Fruit fly (Drosophila melanogaster) whole organism, prepupa: ENCODE measurements around the gene Vps2.

Experiments
- Blimp-1 ChIP-seq: fragments of 200-800 bp; sonication (Bioruptor generic); optimal IDR thresholded peaks from 3 replicates; lab custom pipeline; 2017; ENCODE audit warnings: missing biosample characterization, missing genetic modification characterization, mild to moderate bottlenecking, moderate library complexity, missing genetic modification reagents
- CG10631 ChIP-seq: fragments of 200-800 bp; sonication (Bioruptor generic); optimal IDR thresholded peaks from 2 replicates; lab custom pipeline; 2016; ENCODE audit warnings: missing biosample characterization, missing genetic modification characterization
- CG10669 ChIP-seq: fragments of 200-800 bp; sonication (Bioruptor generic); optimal IDR thresholded peaks from 3 replicates; lab custom pipeline; 2018; ENCODE audit warnings: missing biosample characterization, mild to moderate bottlenecking, missing genetic modification characterization, moderate library complexity
- CG11762 ChIP-seq: fragments of 200-800 bp; sonication (Bioruptor generic); optimal IDR thresholded peaks from 3 replicates; lab custom pipeline; 2016; ENCODE audit warnings: missing biosample characterization, missing genetic modification characterization; ENCODE audit not compliant: insufficient read depth
- CG1621 ChIP-seq: fragments of 200-800 bp; sonication (Bioruptor generic); optimal IDR thresholded peaks from 3 replicates; lab custom pipeline; 2018; ENCODE audit warnings: missing biosample characterization, mild to moderate bottlenecking, missing genetic modification characterization
- CG16779 ChIP-seq: fragments of 200-800 bp; sonication (Bioruptor generic); optimal IDR thresholded peaks from 3 replicates; lab custom pipeline; 2017; ENCODE audit warnings: missing biosample characterization, mild to moderate bottlenecking, missing genetic modification characterization
- CG31627 ChIP-seq: fragments of 200-800 bp; sonication (Bioruptor generic); optimal IDR thresholded peaks from 3 replicates; lab custom pipeline; 2016; ENCODE audit warnings: missing biosample characterization, missing genetic modification characterization
- CG32006 ChIP-seq: fragments of 200-800 bp; sonication (Bioruptor generic); optimal IDR thresholded peaks from 3 replicates; lab custom pipeline; 2017; ENCODE audit warnings: missing biosample characterization, mild to moderate bottlenecking, missing genetic modification characterization
- CG34406 ChIP-seq: fragments of 200-800 bp; sonication (Bioruptor generic); optimal IDR thresholded peaks from 3 replicates; lab custom pipeline; 2016; ENCODE audit warnings: missing biosample characterization, missing genetic modification characterization
- CG3919 ChIP-seq: fragments of 200-800 bp; sonication (Bioruptor generic); optimal IDR thresholded peaks from 3 replicates; lab custom pipeline; 2016; ENCODE audit warnings: missing biosample characterization, missing genetic modification characterization
- CG4318 ChIP-seq: fragments of 200-800 bp; sonication (Bioruptor generic); optimal IDR thresholded peaks from 3 replicates; lab custom pipeline; 2017; ENCODE audit warnings: missing biosample characterization, mild to moderate bottlenecking, missing genetic modification characterization
- CG6163 ChIP-seq: fragments of 200-800 bp; sonication (Bioruptor generic); IDR thresholded peaks from 3 replicates; pipeline ENCODE4 v1.3.6; 2022; ENCODE audit warnings: missing biosample characterization, missing genetic modification characterization
- CG6276 ChIP-seq: fragments of 200-800 bp; sonication (Bioruptor generic); optimal IDR thresholded peaks from 2 replicates; lab custom pipeline; 2017; ENCODE audit warnings: missing biosample characterization, mild to moderate bottlenecking, missing genetic modification characterization
- CG6792 ChIP-seq: fragments of 200-800 bp; sonication (Bioruptor generic); optimal IDR thresholded peaks from 3 replicates; lab custom pipeline; 2016; ENCODE audit warnings: missing biosample characterization, missing genetic modification characterization
- CG6854 ChIP-seq: fragments of 200-800 bp; sonication (Bioruptor generic); optimal IDR thresholded peaks from 2 replicates; lab custom pipeline; 2017; ENCODE audit warnings: missing biosample characterization, mild to moderate bottlenecking, missing genetic modification characterization
- CG7368 ChIP-seq: fragments of 200-800 bp; sonication (Bioruptor generic); optimal IDR thresholded peaks from 3 replicates; lab custom pipeline; 2016; ENCODE audit warnings: missing biosample characterization, missing genetic modification characterization
- CG8632 ChIP-seq: fragments of 200-800 bp; sonication (Bioruptor generic); optimal IDR thresholded peaks from 3 replicates; lab custom pipeline; 2016; ENCODE audit warnings: missing biosample characterization, missing genetic modification characterization
- CG9139 ChIP-seq: fragments of 200-800 bp; sonication (Bioruptor generic); optimal IDR thresholded peaks from 3 replicates; lab custom pipeline; 2017; ENCODE audit warnings: missing biosample characterization, mild to moderate bottlenecking, missing genetic modification characterization
- Ets21C ChIP-seq: fragments of 200-800 bp; sonication (Bioruptor generic); optimal IDR thresholded peaks from 3 replicates; lab custom pipeline; 2016; ENCODE audit warnings: missing biosample characterization, missing genetic modification characterization
- Hr38 ChIP-seq: sonication (Bioruptor generic); optimal IDR thresholded peaks from 2 replicates; lab custom pipeline; 2016; ENCODE audit warnings: missing biosample characterization, missing genetic modification characterization
- Hr4 ChIP-seq: fragments of 200-800 bp; sonication (Bioruptor generic); optimal IDR thresholded peaks from 3 replicates; lab custom pipeline; 2016; ENCODE audit warnings: missing biosample characterization, missing genetic modification characterization
- Lpt ChIP-seq: fragments of 200-800 bp; sonication (Bioruptor generic); optimal IDR thresholded peaks from 3 replicates; lab custom pipeline; 2016; ENCODE audit warnings: missing biosample characterization, missing genetic modification characterization
- Met ChIP-seq: fragments of 200-800 bp; sonication (Bioruptor generic); optimal IDR thresholded peaks from 3 replicates; lab custom pipeline; 2016; ENCODE audit warnings: missing biosample characterization, missing genetic modification characterization
- OdsH ChIP-seq: fragments of 200-800 bp; sonication (Bioruptor generic); optimal IDR thresholded peaks from 3 replicates; lab custom pipeline; 2016; ENCODE audit warnings: missing biosample characterization, missing genetic modification characterization
- Sox102F ChIP-seq: fragments of 200-800 bp; sonication (Bioruptor generic); optimal IDR thresholded peaks from 2 replicates; lab custom pipeline; 2016; ENCODE audit warnings: missing biosample characterization, mild to moderate bottlenecking, missing genetic modification characterization
- Sox15 ChIP-seq: fragments of 200-800 bp; sonication (Bioruptor generic); optimal IDR thresholded peaks from 3 replicates; lab custom pipeline; 2016; ENCODE audit warnings: missing biosample characterization, missing genetic modification characterization
- achi ChIP-seq: fragments of 200-800 bp; sonication (Bioruptor generic); optimal IDR thresholded peaks from 3 replicates; lab custom pipeline; 2016; ENCODE audit warnings: missing biosample characterization, missing genetic modification characterization
- esn ChIP-seq: fragments of 200-800 bp; sonication (Bioruptor generic); optimal IDR thresholded peaks from 2 replicates; lab custom pipeline; 2016; ENCODE audit warnings: missing biosample characterization, mild to moderate bottlenecking, missing genetic modification characterization, moderate library complexity
- fd59A ChIP-seq: fragments of 200-800 bp; sonication (Bioruptor generic); optimal IDR thresholded peaks from 2 replicates; lab custom pipeline; 2017; ENCODE audit warnings: missing biosample characterization, mild to moderate bottlenecking, missing genetic modification characterization, missing genetic modification reagents
- fd85E ChIP-seq: fragments of 200-800 bp; sonication (Bioruptor generic); optimal IDR thresholded peaks from 3 replicates; lab custom pipeline; 2016; ENCODE audit warnings: missing biosample characterization, missing genetic modification characterization
- fkh ChIP-seq: fragments of 200-800 bp; sonication (Bioruptor generic); optimal IDR thresholded peaks from 3 replicates; lab custom pipeline; 2017; ENCODE audit warnings: missing biosample characterization, mild to moderate bottlenecking, missing genetic modification characterization, moderate library complexity
- spab ChIP-seq: fragments of 200-800 bp; sonication (Bioruptor generic); optimal IDR thresholded peaks from 2 replicates; lab custom pipeline; 2017; ENCODE audit warnings: missing biosample characterization, mild to moderate bottlenecking, missing genetic modification characterization, missing genetic modification reagents
- svp ChIP-seq: fragments of 200-800 bp; sonication (Bioruptor generic); peaks from one replicate; lab custom pipeline; 2016; ENCODE audit warnings: missing biosample characterization, missing genetic modification characterization
- topi ChIP-seq: fragments of 200-800 bp; sonication (Bioruptor generic); optimal IDR thresholded peaks from 3 replicates; lab custom pipeline; 2016; ENCODE audit warnings: missing biosample characterization, missing genetic modification characterization
- vri ChIP-seq: fragments of 200-800 bp; sonication (Bioruptor generic); optimal IDR thresholded peaks from 3 replicates; lab custom pipeline; 2016; ENCODE audit warnings: missing biosample characterization, mild to moderate bottlenecking, missing genetic modification characterization

The Vps2 gene

DNA sequence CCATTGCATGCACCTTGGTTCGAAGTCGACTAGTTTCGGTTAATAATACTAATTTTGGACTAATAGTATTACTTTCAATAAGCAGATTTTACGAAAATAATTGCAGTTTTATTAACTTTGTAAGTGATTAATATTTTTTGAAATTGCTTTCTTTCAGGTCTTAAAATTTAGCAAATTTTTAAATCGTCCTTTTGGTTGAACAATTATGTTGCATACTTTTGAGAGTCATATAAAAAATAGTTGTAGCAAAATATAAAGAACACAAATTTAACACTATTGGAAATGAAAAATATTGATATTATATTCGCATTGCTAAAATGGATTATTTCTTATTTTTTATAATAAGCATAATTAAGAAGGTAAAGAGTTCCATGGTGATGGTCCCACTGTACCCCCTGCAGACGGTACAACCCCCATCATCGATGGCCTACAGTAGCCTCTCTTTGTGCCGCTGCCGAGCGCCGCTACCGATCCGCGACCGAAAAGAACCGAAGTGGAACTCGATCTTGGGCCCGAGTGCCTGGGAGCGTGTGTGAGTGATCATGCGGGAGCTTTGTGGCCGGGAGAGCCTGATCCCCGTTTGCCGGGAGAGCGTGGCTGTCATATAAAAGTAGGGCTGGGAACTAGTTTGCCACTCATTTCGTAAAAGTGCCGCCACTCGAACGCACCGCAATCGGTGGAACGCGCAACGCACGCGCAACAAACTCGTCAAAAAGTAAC, 31.3 kb upstream of the Vps2 start (continued):
- TF ChIP-seq topi (peak; percentile 95), fkh (GFP tag; lab: Kevin White, UChicago) (peak; percentile 54), CG31627 (GFP tag; lab: Kevin White, UChicago) (peak; percentile 93), CG6276 (GFP tag; lab: Kevin White, UChicago) (peak; percentile 95), CG32006 (GFP tag; lab: Kevin White, UChicago) (peak; percentile 98), CG10631 (peak; percentile 96), Hr4 (GFP tag; lab: Kevin White, UChicago) (peak; percentile 92), CG16779 (peak; percentile 89), achi (GFP tag; lab: Kevin White, UChicago) (peak; percentile 92), CG4318 (peak; percentile 96), esn (peak; percentile 97), Sox102F (GFP tag; lab: Kevin White, UChicago) (peak; percentile 75), Blimp-1 (peak; percentile 87), Sox15 (GFP tag; lab: Kevin White, UChicago) (peak; percentile 93), CG10669 (peak; percentile 93), CG9139 (GFP tag; lab: Kevin White, UChicago) (peak; percentile 73), CG11762 (GFP tag; lab: Kevin White, UChicago) (peak; percentile 91), Lpt (GFP tag; lab: Kevin White, UChicago) (peak; percentile 88), Hr38 (GFP tag; lab: Kevin White, UChicago) (no peak), CG34406 (GFP tag; lab: Kevin White, UChicago) (peak; percentile 94), CG6163 (GFP tag; lab: Robert Waterston, UW) (peak; percentile 62; the same call in 2 of the 3 replicates), CG6792 (GFP tag; lab: Kevin White, UChicago) (peak; percentile 94), svp (GFP tag; lab: Kevin White, UChicago) (peak; percentile 97), CG3919 (GFP tag; lab: Kevin White, UChicago) (peak; percentile 91)

dm6 chr3R:26023252-26023651, 29.4 kb upstream of the Vps2 start:
- TF ChIP-seq CG3919 (GFP tag; lab: Kevin White, UChicago) (no peak), OdsH (GFP tag; lab: Kevin White, UChicago) (no peak), Ets21C (no peak), vri (no peak), CG9139 (GFP tag; lab: Kevin White, UChicago) (no peak), CG10631 (no peak), CG6854 (GFP tag; lab: Kevin White, UChicago) (no peak), esn (no peak), CG6276 (GFP tag; lab: Kevin White, UChicago) (no peak), spab (no peak), CG7368 (GFP tag; lab: Kevin White, UChicago) (no peak), CG1621 (tag; lab: Kevin White, UChicago) (no peak), CG8632 (no peak), Met (GFP tag; lab: Kevin White, UChicago) (no peak), Hr4 (GFP tag; lab: Kevin White, UChicago) (no peak), fd85E (GFP tag; lab: Kevin White, UChicago) (no peak)

DNA sequence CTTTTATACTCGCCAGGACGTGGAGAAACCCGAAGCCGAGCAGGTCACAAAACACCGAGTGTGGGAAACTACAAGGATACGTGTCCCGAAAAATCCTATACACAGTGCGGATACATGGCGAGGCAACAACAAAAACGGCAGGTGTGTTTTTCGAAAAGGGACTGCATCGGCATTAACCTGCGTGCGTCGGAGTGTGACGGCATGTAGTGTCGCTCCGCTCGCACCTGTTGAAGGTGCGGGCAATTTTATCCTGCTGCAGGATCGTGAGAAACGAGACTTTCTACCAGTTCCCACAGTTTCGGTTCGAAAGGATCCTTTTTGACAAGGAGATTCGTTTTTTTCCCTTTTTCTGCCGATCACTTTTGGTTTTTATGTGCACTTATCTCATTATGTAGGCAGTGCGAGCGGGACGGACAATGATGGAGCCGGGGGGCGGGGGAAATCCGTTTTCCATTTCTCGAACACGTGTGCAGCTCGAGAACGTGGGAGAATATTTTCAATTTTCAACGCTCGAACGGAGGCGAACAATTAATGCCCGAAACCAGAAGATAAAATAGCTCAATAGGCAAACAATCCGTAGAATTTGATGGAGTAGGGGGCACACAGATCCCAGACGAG, 27.9 kb upstream of the Vps2 start:
- TF ChIP-seq fd59A (GFP tag; lab: Kevin White, UChicago) (no peak), Sox15 (GFP tag; lab: Kevin White, UChicago) (no peak)
